Fruit fly (Drosophila melanogaster): ENCODE results near the gene CG7133.

DNA sequence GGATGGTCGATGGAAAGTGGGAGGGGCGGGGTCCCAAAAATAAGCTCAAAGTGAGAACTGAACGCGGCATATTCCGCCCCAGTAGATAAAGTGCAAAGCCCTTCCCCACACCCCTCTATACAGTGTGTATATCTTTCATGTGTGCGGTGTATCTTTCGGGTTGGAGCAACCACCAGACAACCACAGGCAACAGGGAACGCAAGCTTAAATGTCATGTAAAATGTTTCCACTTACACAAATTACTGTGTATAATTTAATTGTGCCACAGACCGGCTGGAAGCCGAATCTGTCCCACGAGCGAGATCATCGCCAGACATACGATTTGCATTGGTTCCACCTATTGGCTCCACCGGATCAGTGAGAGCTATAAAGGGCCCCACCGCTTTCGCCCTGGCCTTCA, 8.1 kb upstream of the CG7133 start, which contains the start of gene msopa:
- no peak for TF ChIP-seq CG1529 (GFP tag; optimal IDR thresholded peaks at IDR 0.05)
- no peak for TF ChIP-seq CG8478 (optimal IDR thresholded peaks at IDR 0.05)
- no peak for TF ChIP-seq ase (GFP tag; IDR thresholded peaks at IDR 0.05)
- TF ChIP-seq CG6854 (GFP tag; optimal IDR thresholded peaks at IDR 0.05) = no peak
- no peak for TF ChIP-seq zf30C (GFP tag; optimal IDR thresholded peaks at IDR 0.05)
- TF ChIP-seq CG14441 (GFP tag; IDR thresholded peaks at IDR 0.05) = no peak
- TF ChIP-seq CG10462 (GFP tag; optimal IDR thresholded peaks at IDR 0.05) = no peak

Measured in whole organism, embryonic.